Fruit fly (Drosophila melanogaster) whole organism, embryonic: Measurements from ENCODE around the gene Aef1.

ENCODE experiments used
- Antp ChIP-seq: fragments of 200-800 bp; sonication (Bioruptor generic); optimal IDR thresholded peaks from 3 replicates; lab custom pipeline; 2016; ENCODE audit warnings: missing biosample characterization, missing genetic modification characterization
- Asciz ChIP-seq: fragments of 200-800 bp; sonication (Bioruptor generic); optimal IDR thresholded peaks from 2 replicates; lab custom pipeline; 2017; ENCODE audit warnings: missing biosample characterization, mild to moderate bottlenecking, missing genetic modification characterization, missing genetic modification reagents
- CG10366 ChIP-seq: fragments of 200-800 bp; sonication (Bioruptor generic); IDR thresholded peaks from 2 replicates; pipeline ENCODE4 v1.3.6; 2022; ENCODE audit warnings: missing biosample characterization, missing genetic modification characterization
- CG10543 ChIP-seq: fragments of 200-800 bp; sonication (Bioruptor generic); optimal IDR thresholded peaks from 3 replicates; lab custom pipeline; 2017; ENCODE audit warnings: missing biosample characterization, mild to moderate bottlenecking, missing genetic modification characterization, moderate library complexity
- CG10959 ChIP-seq: fragments of 200-800 bp; sonication (Bioruptor generic); IDR thresholded peaks from 2 replicates; pipeline ENCODE4 v1.3.6; 2022; ENCODE audit warnings: missing biosample characterization, missing genetic modification characterization
- CG11695 ChIP-seq: fragments of 200-800 bp; sonication (Bioruptor generic); IDR thresholded peaks from 3 replicates; pipeline ENCODE4 v1.3.6; 2022; ENCODE audit warnings: missing biosample characterization, missing genetic modification characterization
- CG12659 ChIP-seq: fragments of 200-800 bp; sonication (Bioruptor generic); optimal IDR thresholded peaks from 3 replicates; lab custom pipeline; 2017; ENCODE audit warnings: mild to moderate bottlenecking, missing biosample characterization, missing genetic modification reagents, missing genetic modification characterization
- CG12744 ChIP-seq: fragments of 200-800 bp; sonication (Bioruptor generic); optimal IDR thresholded peaks from 2 replicates; lab custom pipeline; 2016; ENCODE audit warnings: missing biosample characterization, missing genetic modification characterization
- CG13123 ChIP-seq: fragments of 200-800 bp; sonication (Bioruptor generic); optimal IDR thresholded peaks from 2 replicates; lab custom pipeline; 2016; ENCODE audit warnings: missing biosample characterization, missing genetic modification characterization
- CG14050 ChIP-seq: fragments of 200-800 bp; sonication (Bioruptor generic); IDR thresholded peaks from 3 replicates; pipeline ENCODE4 v1.3.6; 2022; ENCODE audit warnings: missing biosample characterization, missing genetic modification characterization
- CG14710 ChIP-seq: fragments of 200-800 bp; sonication (Bioruptor generic); optimal IDR thresholded peaks from 3 replicates; lab custom pipeline; 2019; ENCODE audit warnings: missing biosample characterization, mild to moderate bottlenecking, missing genetic modification characterization, moderate library complexity
- CG15479 ChIP-seq: fragments of 200-800 bp; sonication (Bioruptor generic); optimal IDR thresholded peaks from 3 replicates; lab custom pipeline; 2019; ENCODE audit warnings: missing biosample characterization, mild to moderate bottlenecking, missing genetic modification characterization, moderate library complexity
- CG17361 ChIP-seq: fragments of 200-800 bp; sonication (Bioruptor generic); IDR thresholded peaks from 3 replicates; pipeline ENCODE4 v1.3.6; 2022; ENCODE audit warnings: missing biosample characterization, missing genetic modification characterization
- CG17568 ChIP-seq: fragments of 200-800 bp; sonication (Bioruptor generic); optimal IDR thresholded peaks from 2 replicates; lab custom pipeline; 2018; ENCODE audit warnings: missing biosample characterization, mild to moderate bottlenecking, missing genetic modification characterization, moderate library complexity
- CG18599 ChIP-seq: fragments of 200-800 bp; sonication (Bioruptor generic); optimal IDR thresholded peaks from 3 replicates; lab custom pipeline; 2017; ENCODE audit warnings: missing biosample characterization, missing genetic modification characterization, mild to moderate bottlenecking, moderate library complexity, missing genetic modification reagents
- CG32767 ChIP-seq: fragments of 200-800 bp; sonication (Bioruptor generic); IDR thresholded peaks from 2 replicates; pipeline ENCODE4 v1.3.6; 2022; ENCODE audit warnings: missing biosample characterization, missing genetic modification characterization
- CG34422 ChIP-seq: fragments of 200-800 bp; sonication (Bioruptor generic); IDR thresholded peaks from 3 replicates; pipeline ENCODE4 v1.3.6; 2022; ENCODE audit warnings: missing biosample characterization, missing genetic modification characterization
- CG6175 ChIP-seq: fragments of 200-800 bp; sonication (Bioruptor generic); IDR thresholded peaks from 3 replicates; pipeline ENCODE4 v1.3.6; 2022; ENCODE audit warnings: missing biosample characterization, missing genetic modification characterization
- CG7928 ChIP-seq: fragments of 200-800 bp; sonication (Bioruptor generic); optimal IDR thresholded peaks from 2 replicates; lab custom pipeline; 2017; ENCODE audit warnings: missing biosample characterization, mild to moderate bottlenecking, missing genetic modification characterization
- CG9727 ChIP-seq: fragments of 200-800 bp; sonication (Bioruptor generic); optimal IDR thresholded peaks from 3 replicates; lab custom pipeline; 2017; ENCODE audit warnings: missing biosample characterization, mild to moderate bottlenecking, missing genetic modification characterization
- CoRest ChIP-seq: fragments of 200-800 bp; sonication (Bioruptor generic); optimal IDR thresholded peaks from 3 replicates; lab custom pipeline; 2018; ENCODE audit warnings: missing biosample characterization, mild to moderate bottlenecking, missing genetic modification characterization, moderate library complexity
- CrebB ChIP-seq: fragments of 200-800 bp; sonication (Bioruptor generic); optimal IDR thresholded peaks from 3 replicates; lab custom pipeline; 2018; ENCODE audit warnings: missing biosample characterization, mild to moderate bottlenecking, missing genetic modification characterization
- Dbx ChIP-seq: fragments of 200-800 bp; sonication (Bioruptor generic); IDR thresholded peaks from 3 replicates; pipeline ENCODE4 v1.3.6; 2022; ENCODE audit warnings: missing biosample characterization, missing genetic modification characterization
- Dll ChIP-seq: fragments of 200-800 bp; sonication (Bioruptor generic); IDR thresholded peaks from 4 replicates; pipeline ENCODE4 v1.3.6; 2022; ENCODE audit warnings: missing biosample characterization, missing genetic modification characterization; ENCODE audit not compliant: partially characterized antibody
- E2f1 ChIP-seq: fragments of 200-800 bp; sonication (Bioruptor generic); IDR thresholded peaks from 2 replicates; pipeline ENCODE4 v1.3.6; 2022; ENCODE audit warnings: missing biosample characterization, missing genetic modification characterization
- GATAe ChIP-seq: fragments of 200-800 bp; sonication (Bioruptor generic); conservative IDR thresholded peaks from 2 replicates; pipeline ENCODE4 v1.3.6; 2022; ENCODE audit warnings: missing biosample characterization, missing genetic modification characterization
- Hmr ChIP-seq: fragments of 200-800 bp; sonication (Bioruptor generic); optimal IDR thresholded peaks from 3 replicates; lab custom pipeline; 2017; ENCODE audit warnings: mild to moderate bottlenecking, missing biosample characterization, missing genetic modification reagents, missing genetic modification characterization
- Hr39 ChIP-seq: fragments of >200 bp; optimal IDR thresholded peaks from 2 replicates; lab custom pipeline; 2017
- Jarid2 ChIP-seq: fragments of 200-800 bp; sonication (Bioruptor generic); optimal IDR thresholded peaks from 3 replicates; lab custom pipeline; 2017; ENCODE audit warnings: mild to moderate bottlenecking, missing biosample characterization, missing genetic modification reagents, missing genetic modification characterization
- Lhr ChIP-seq: fragments of 200-800 bp; sonication (Bioruptor generic); optimal IDR thresholded peaks from 3 replicates; lab custom pipeline; 2017; ENCODE audit warnings: mild to moderate bottlenecking, missing biosample characterization, missing genetic modification reagents, missing genetic modification characterization
- Spps ChIP-seq: fragments of 200-800 bp; sonication (Bioruptor generic); optimal IDR thresholded peaks from 2 replicates; lab custom pipeline; 2018; ENCODE audit warnings: missing biosample characterization, mild to moderate bottlenecking, missing genetic modification characterization
- Vsx1 ChIP-seq: fragments of 200-800 bp; sonication (Bioruptor generic); optimal IDR thresholded peaks from 2 replicates; lab custom pipeline; 2017; ENCODE audit warnings: missing biosample characterization, mild to moderate bottlenecking, missing genetic modification characterization, missing genetic modification reagents
- al ChIP-seq: fragments of 200-800 bp; sonication (Bioruptor generic); IDR thresholded peaks from 2 replicates; pipeline ENCODE4 v1.3.6; 2022; ENCODE audit warnings: missing biosample characterization, missing genetic modification characterization
- ase ChIP-seq: fragments of 200-800 bp; sonication (Bioruptor generic); IDR thresholded peaks from 3 replicates; pipeline ENCODE4 v1.3.6; 2022; ENCODE audit warnings: missing biosample characterization, missing genetic modification characterization
- chn ChIP-seq: fragments of 200-800 bp; sonication (Bioruptor generic); optimal IDR thresholded peaks from 2 replicates; lab custom pipeline; 2016; ENCODE audit warnings: missing biosample characterization, missing genetic modification characterization
- dan ChIP-seq: fragments of 200-800 bp; sonication (Bioruptor generic); IDR thresholded peaks from 2 replicates; pipeline ENCODE4 v1.3.6; 2022; ENCODE audit warnings: missing biosample characterization, missing genetic modification characterization
- dati ChIP-seq: fragments of 200-800 bp; sonication (Bioruptor generic); IDR thresholded peaks from 2 replicates; pipeline ENCODE4 v1.3.6; 2022; ENCODE audit warnings: missing biosample characterization, missing genetic modification characterization
- eve ChIP-seq, 2 experiments: fragments of >200 bp; optimal IDR thresholded peaks; 2 replicates each; lab custom pipeline; 2017; ENCODE audit warnings: missing biosample characterization in 2 of 2, missing genetic modification characterization in 2 of 2
- grau ChIP-seq: fragments of 200-800 bp; optimal IDR thresholded peaks from 3 replicates; lab custom pipeline; 2019; ENCODE audit warnings: missing biosample characterization, mild to moderate bottlenecking, missing genetic modification characterization, moderate library complexity
- gro ChIP-seq: fragments of 200-800 bp; sonication (Bioruptor generic); optimal IDR thresholded peaks from 2 replicates; lab custom pipeline; 2016; ENCODE audit warnings: missing biosample characterization, missing genetic modification characterization
- gt ChIP-seq: fragments of 200-800 bp; sonication (Bioruptor generic); IDR thresholded peaks from 2 replicates; pipeline ENCODE4 v1.3.6; 2022; ENCODE audit warnings: missing biosample characterization, missing genetic modification characterization
- kay ChIP-seq: fragments of 200-800 bp; sonication (Bioruptor generic); optimal IDR thresholded peaks from 2 replicates; lab custom pipeline; 2016; ENCODE audit warnings: missing biosample characterization, missing genetic modification characterization
- ken ChIP-seq: fragments of 200-800 bp; sonication (Bioruptor generic); IDR thresholded peaks from 3 replicates; pipeline ENCODE4 v1.3.6; 2022; ENCODE audit warnings: missing biosample characterization, missing genetic modification characterization
- mirr ChIP-seq: fragments of 200-800 bp; sonication (Bioruptor generic); optimal IDR thresholded peaks from 3 replicates; lab custom pipeline; 2018; ENCODE audit warnings: missing biosample characterization, mild to moderate bottlenecking, missing genetic modification characterization
- nerfin-2 ChIP-seq: fragments of 200-800 bp; sonication (Bioruptor generic); IDR thresholded peaks from 2 replicates; pipeline ENCODE4 v1.3.6; 2022; ENCODE audit warnings: missing biosample characterization, missing genetic modification characterization; ENCODE audit not compliant: partially characterized antibody
- sd ChIP-seq: fragments of 200-800 bp; sonication (Bioruptor generic); optimal IDR thresholded peaks from 3 replicates; lab custom pipeline; 2018; ENCODE audit warnings: missing biosample characterization, mild to moderate bottlenecking, missing genetic modification characterization, moderate library complexity
- sima ChIP-seq: fragments of 200-800 bp; sonication (Bioruptor generic); optimal IDR thresholded peaks from 2 replicates; lab custom pipeline; 2016; ENCODE audit warnings: missing biosample characterization, missing genetic modification characterization
- tll ChIP-seq, 2 experiments: fragments of 200-800 bp in 1 of 2; fragments of >200 bp in 1 of 2; sonication (Bioruptor generic) in 1 of 2; optimal IDR thresholded peaks; 2 replicates each; lab custom pipeline; 2017 to 2019; ENCODE audit warnings: missing biosample characterization in 2 of 2, missing genetic modification characterization in 2 of 2, mild to moderate bottlenecking in 1 of 2, moderate library complexity in 1 of 2
- ttk ChIP-seq: fragments of 200-800 bp; sonication (Bioruptor generic); IDR thresholded peaks from 2 replicates; pipeline ENCODE4 v2.1.2; 2022; ENCODE audit warnings: missing biosample characterization, missing genetic modification characterization
- vfl ChIP-seq: fragments of 200-800 bp; sonication (Bioruptor generic); optimal IDR thresholded peaks from 2 replicates; lab custom pipeline; 2016; ENCODE audit warnings: missing biosample characterization, missing genetic modification characterization
- vnd ChIP-seq: fragments of 200-800 bp; sonication (Bioruptor generic); IDR thresholded peaks from 3 replicates; pipeline ENCODE4 v1.3.6; 2022; ENCODE audit warnings: missing biosample characterization, missing genetic modification characterization; ENCODE audit not compliant: partially characterized antibody

The Aef1 gene

DNA sequence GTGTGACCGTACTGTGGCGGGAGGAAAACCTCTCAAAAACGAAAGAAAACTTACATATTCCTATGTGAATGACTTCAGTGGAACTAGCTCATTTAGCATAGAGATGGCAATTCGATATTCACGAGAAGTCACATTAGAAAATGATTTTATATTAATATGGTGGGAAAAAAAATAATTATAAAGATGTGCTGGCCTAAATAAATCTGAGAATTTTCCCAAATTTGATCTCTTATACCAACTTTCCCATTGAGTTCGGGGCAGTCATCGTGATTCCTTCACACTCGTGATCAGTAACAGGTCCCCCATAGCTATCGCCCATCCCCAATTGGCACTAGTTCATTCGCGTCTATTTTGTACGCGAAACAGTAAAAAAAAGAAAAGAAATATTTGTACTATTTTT lies at the start of gene Aef1, which contains the start of gene barc (continued):
- TF ChIP-seq dati (GFP tag; lab: Robert Waterston, UW) (no peak), Spps (peak; percentile 61), nerfin-2 (peak; percentile 67), Jarid2 (GFP tag; lab: Kevin White, UChicago) (no peak), Antp (GFP tag; lab: Kevin White, UChicago) (peak; percentile 77), Vsx1 (GFP tag; lab: Kevin White, UChicago) (no peak), E2f1 (GFP tag; lab: Robert Waterston, UW) (peak; percentile 86), sima (GFP tag; lab: Kevin White, UChicago) (peak; percentile 17), CrebB (peak; percentile 59), sd (tag; lab: Kevin White, UChicago) (peak; percentile 80), Asciz (no peak), Hr39 (no peak), CoRest (tag; lab: Kevin White, UChicago) (peak; percentile 93), gt (GFP tag; lab: Robert Waterston, UW) (peak; percentile 58; the same call in 1 of the 2 replicates), kay (GFP tag; lab: Kevin White, UChicago) (peak; percentile 78), CG15479 (GFP tag; lab: Kevin White, UChicago) (no peak), CG6175 (GFP tag; lab: Robert Waterston, UW) (peak; percentile 71), mirr (no peak), CG12744 (GFP tag; lab: Kevin White, UChicago) (peak; percentile 62), CG12659 (GFP tag; lab: Kevin White, UChicago) (peak; percentile 89), CG10959 (GFP tag; lab: Robert Waterston, UW) (peak; percentile 78), gro (GFP tag; lab: Kevin White, UChicago) (peak; percentile 59), grau (tag; lab: Kevin White, UChicago) (peak; percentile 84), CG7928 (GFP tag; lab: Kevin White, UChicago) (peak; percentile 63), dan (GFP tag; lab: Robert Waterston, UW) (peak; percentile 84), CG10543 (GFP tag; lab: Kevin White, UChicago) (peak; percentile 84), Dbx (GFP tag; lab: Robert Waterston, UW) (peak; percentile 93), GATAe (peak; percentile 67), Lhr (peak; percentile 93), CG17568 (GFP tag; lab: Kevin White, UChicago) (peak; percentile 34), CG11695 (peak; percentile 69; the same call in 2 of the 3 replicates), CG14050 (peak; percentile 75), tll (GFP tag; optimal IDR thresholded peaks at IDR 0.05; lab: Kevin White, UChicago) (peak; percentile 87 to 93), CG10366 (peak; percentile 84), CG34422 (GFP tag; lab: Robert Waterston, UW) (peak; percentile 88), Hmr (GFP tag; lab: Kevin White, UChicago) (peak; percentile 87), CG14710 (tag; lab: Kevin White, UChicago) (peak; percentile 90), CG18599 (GFP tag; lab: Kevin White, UChicago) (no peak), CG17361 (GFP tag; lab: Robert Waterston, UW) (peak; percentile 94; the same call in 2 of the 3 replicates), vnd (peak; percentile 93), ken (peak; percentile 80), vfl (GFP tag; lab: Kevin White, UChicago) (peak; percentile 83), ase (GFP tag; lab: Robert Waterston, UW) (peak; percentile 58; the same call in 2 of the 3 replicates), al (GFP tag; lab: Robert Waterston, UW) (peak; percentile 93), CG32767 (peak; percentile 73; the same call in 1 of the 2 replicates), CG9727 (peak; percentile 83), chn (GFP tag; lab: Kevin White, UChicago) (peak; percentile 91), eve (GFP tag; optimal IDR thresholded peaks at IDR 0.05; lab: Kevin White, UChicago) (no peak), ttk (GFP tag; lab: Robert Waterston, UW) (peak; percentile 88), Dll (GFP tag; lab: Robert Waterston, UW) (peak; percentile 92), CG13123 (GFP tag; lab: Kevin White, UChicago) (peak; percentile 78)
